Fruit fly (Drosophila melanogaster) whole organism, pupa: ENCODE data around the gene kel.

Experiments used
- CG10348 ChIP-seq: fragments of 200-800 bp; sonication (Bioruptor generic); IDR thresholded peaks from 2 replicates; pipeline ENCODE4 v1.3.6; 2022; ENCODE audit warnings: missing biosample characterization, missing genetic modification characterization
- CG12605 ChIP-seq: fragments of 200-800 bp; sonication (Bioruptor generic); IDR thresholded peaks from 2 replicates; pipeline ENCODE4 v1.3.6; 2022; ENCODE audit warnings: missing biosample characterization, missing genetic modification characterization
- CG13204 ChIP-seq: fragments of 200-800 bp; sonication (Bioruptor generic); optimal IDR thresholded peaks from 2 replicates; lab custom pipeline; 2018; ENCODE audit warnings: missing biosample characterization, mild to moderate bottlenecking, missing genetic modification characterization, moderate library complexity
- CG14655 ChIP-seq: fragments of 200-800 bp; sonication (Bioruptor generic); optimal IDR thresholded peaks from 3 replicates; lab custom pipeline; 2017; ENCODE audit warnings: mild to moderate bottlenecking, missing biosample characterization, missing genetic modification reagents, missing genetic modification characterization
- CG15710 ChIP-seq: fragments of 200-800 bp; sonication (Bioruptor generic); optimal IDR thresholded peaks from 2 replicates; lab custom pipeline; 2018; ENCODE audit warnings: missing biosample characterization, mild to moderate bottlenecking, missing genetic modification characterization, moderate library complexity
- CG17806 ChIP-seq: fragments of 200-800 bp; sonication (Bioruptor generic); optimal IDR thresholded peaks from 2 replicates; lab custom pipeline; 2018; ENCODE audit warnings: missing biosample characterization, mild to moderate bottlenecking, missing genetic modification characterization, moderate library complexity
- CG32121 ChIP-seq: fragments of 200-800 bp; sonication (Bioruptor generic); IDR thresholded peaks from 2 replicates; pipeline ENCODE4 v1.3.6; 2022; ENCODE audit warnings: missing biosample characterization, missing genetic modification characterization
- CG34367 ChIP-seq: fragments of 200-800 bp; sonication (Bioruptor generic); optimal IDR thresholded peaks from 2 replicates; lab custom pipeline; 2018; ENCODE audit warnings: missing biosample characterization, mild to moderate bottlenecking, missing genetic modification characterization
- CG4496 ChIP-seq: fragments of 200-800 bp; sonication (Bioruptor generic); IDR thresholded peaks from 3 replicates; pipeline ENCODE4 v1.3.6; 2022; ENCODE audit warnings: missing biosample characterization, missing genetic modification characterization
- CG8159 ChIP-seq: fragments of 200-800 bp; sonication (Bioruptor generic); optimal IDR thresholded peaks from 3 replicates; lab custom pipeline; 2018; ENCODE audit warnings: missing biosample characterization, mild to moderate bottlenecking, missing genetic modification characterization, moderate library complexity
- CG8301 ChIP-seq: fragments of 200-800 bp; sonication (Bioruptor generic); optimal IDR thresholded peaks from 2 replicates; lab custom pipeline; 2018; ENCODE audit warnings: missing biosample characterization, mild to moderate bottlenecking, missing genetic modification characterization
- CG9948 ChIP-seq: fragments of 200-800 bp; sonication (Bioruptor generic); optimal IDR thresholded peaks from 2 replicates; lab custom pipeline; 2018; ENCODE audit warnings: missing biosample characterization, mild to moderate bottlenecking, missing genetic modification characterization, moderate library complexity
- D1 ChIP-seq: fragments of 200-800 bp; sonication (Bioruptor generic); optimal IDR thresholded peaks from 2 replicates; lab custom pipeline; 2018; ENCODE audit warnings: missing biosample characterization, mild to moderate bottlenecking, missing genetic modification characterization, moderate library complexity
- EcR ChIP-seq: fragments of 200-800 bp; sonication (Bioruptor generic); optimal IDR thresholded peaks from 3 replicates; lab custom pipeline; 2019; ENCODE audit warnings: missing biosample characterization, missing genetic modification characterization, mild to moderate bottlenecking, moderate library complexity, missing genetic modification reagents
- Ets98B ChIP-seq: fragments of 200-800 bp; sonication (Bioruptor generic); IDR thresholded peaks from 2 replicates; pipeline ENCODE4 v1.3.6; 2022; ENCODE audit warnings: missing biosample characterization, missing genetic modification characterization
- Pif1A ChIP-seq: fragments of 200-800 bp; sonication (Bioruptor generic); optimal IDR thresholded peaks from 3 replicates; lab custom pipeline; 2016; ENCODE audit warnings: missing biosample characterization, missing genetic modification characterization
- Pif1B ChIP-seq: fragments of 200-800 bp; sonication (Bioruptor generic); optimal IDR thresholded peaks from 3 replicates; lab custom pipeline; 2016; ENCODE audit warnings: missing biosample characterization, missing genetic modification characterization
- Snoo ChIP-seq: fragments of 200-800 bp; sonication (Bioruptor generic); optimal IDR thresholded peaks from 3 replicates; lab custom pipeline; 2017; ENCODE audit warnings: missing biosample characterization, mild to moderate bottlenecking, missing genetic modification characterization, inconsistent platforms
- fd96Ca ChIP-seq: fragments of 200-800 bp; sonication (Bioruptor generic); IDR thresholded peaks from 3 replicates; pipeline ENCODE4 v1.3.6; 2022; ENCODE audit warnings: missing biosample characterization, missing genetic modification characterization
- gl ChIP-seq: fragments of 200-800 bp; sonication (Bioruptor generic); optimal IDR thresholded peaks from 2 replicates; lab custom pipeline; 2018; ENCODE audit warnings: missing biosample characterization, mild to moderate bottlenecking, missing genetic modification characterization
- rn ChIP-seq: fragments of 200-800 bp; sonication (Bioruptor generic); IDR thresholded peaks from 2 replicates; pipeline ENCODE4 v1.3.6; 2022; ENCODE audit warnings: missing biosample characterization, missing genetic modification characterization

kel gene

dm6 chr2L:18119643-18120042 is 18.2 kb downstream of the kel start, which contains the start of gene CG5758:
Gene CG5758, plus strand, starts transcription at chr2L:18119995.
- TF ChIP-seq CG8159 (peak; percentile 16), CG34367 (tag; lab: Kevin White, UChicago) (no peak), rn (GFP tag; lab: Robert Waterston, UW) (no peak), CG10348 (GFP tag; lab: Robert Waterston, UW) (no peak), EcR (GFP tag; lab: Kevin White, UChicago) (no peak), CG17806 (no peak), Snoo (tag; lab: Kevin White, UChicago) (no peak), Pif1B (GFP tag; lab: Kevin White, UChicago) (peak; percentile 8), Ets98B (peak; percentile 44; the same call in 1 of the 2 replicates), Pif1A (GFP tag; lab: Kevin White, UChicago) (peak; percentile 40), CG15710 (tag; lab: Kevin White, UChicago) (no peak), CG4496 (GFP tag; lab: Robert Waterston, UW) (no peak), CG32121 (GFP tag; lab: Robert Waterston, UW) (no peak)
- TF ChIP-seq, all 21 proteins: peak for 4

- TF ChIP-seq CG13204 (GFP tag; lab: Kevin White, UChicago) = no peak
Observed at dm6 chr2L:18115104-18115503, 22.8 kb downstream of the kel start.

- TF ChIP-seq CG10348 (GFP tag; lab: Robert Waterston, UW) = 0 out of 2 replicates have a peak, but pooled peaks have one; percentile 14
- TF ChIP-seq CG17806 = no peak
Observed at dm6 chr2L:18114176-18114703, 23.6 kb downstream of the kel start, which contains the start of gene CG15152. Gene CG15152, plus strand, starts transcription at chr2L:18114547.

dm6 chr2L:18113079-18113478 is 24.8 kb downstream of the kel start, which contains the start of gene CG44476:
Gene CG44476, minus strand, starts transcription at chr2L:18113179.
- no peak for TF ChIP-seq CG15710 (tag; lab: Kevin White, UChicago)
- no peak for TF ChIP-seq Snoo (tag; lab: Kevin White, UChicago)
- no peak for TF ChIP-seq CG14655 (GFP tag; lab: Kevin White, UChicago)
- TF ChIP-seq CG8159 = no peak
- TF ChIP-seq rn (GFP tag; lab: Robert Waterston, UW) = no peak
- no peak for TF ChIP-seq Pif1A (GFP tag; lab: Kevin White, UChicago)
- no peak for TF ChIP-seq CG34367 (tag; lab: Kevin White, UChicago)
- TF ChIP-seq CG17806 = no peak
- no peak for TF ChIP-seq CG13204 (GFP tag; lab: Kevin White, UChicago)
- no peak for TF ChIP-seq CG8301 (tag; lab: Kevin White, UChicago)

- TF ChIP-seq CG32121 (GFP tag; lab: Robert Waterston, UW) = no peak
- TF ChIP-seq CG15710 (tag; lab: Kevin White, UChicago) = no peak
- TF ChIP-seq CG13204 (GFP tag; lab: Kevin White, UChicago) = no peak
- no peak for TF ChIP-seq rn (GFP tag; lab: Robert Waterston, UW)
- TF ChIP-seq CG8159 = no peak
- TF ChIP-seq EcR (GFP tag; lab: Kevin White, UChicago) = no peak
- no peak for TF ChIP-seq CG12605
- no peak for TF ChIP-seq CG34367 (tag; lab: Kevin White, UChicago)
- no peak for TF ChIP-seq fd96Ca (GFP tag; lab: Robert Waterston, UW)
- TF ChIP-seq Ets98B = no peak
- TF ChIP-seq CG10348 (GFP tag; lab: Robert Waterston, UW) = no peak
- TF ChIP-seq CG8301 (tag; lab: Kevin White, UChicago) = no peak
- TF ChIP-seq CG17806 = no peak
- no peak for TF ChIP-seq gl (tag; lab: Kevin White, UChicago)
- no peak for TF ChIP-seq Pif1B (GFP tag; lab: Kevin White, UChicago)
- no peak for TF ChIP-seq CG9948
- no peak for TF ChIP-seq Pif1A (GFP tag; lab: Kevin White, UChicago)
- no peak for TF ChIP-seq Snoo (tag; lab: Kevin White, UChicago)
Observed at dm6 chr2L:18112435-18112834, 25.4 kb downstream of the kel start.

- TF ChIP-seq CG8159 = no peak
- TF ChIP-seq CG32121 (GFP tag; lab: Robert Waterston, UW) = no peak
- no peak for TF ChIP-seq Snoo (tag; lab: Kevin White, UChicago)
- no peak for TF ChIP-seq Pif1A (GFP tag; lab: Kevin White, UChicago)
- no peak for TF ChIP-seq fd96Ca (GFP tag; lab: Robert Waterston, UW)
- no peak for TF ChIP-seq Pif1B (GFP tag; lab: Kevin White, UChicago)
- TF ChIP-seq rn (GFP tag; lab: Robert Waterston, UW) = no peak
- TF ChIP-seq D1 (tag; lab: Kevin White, UChicago) = no peak
- TF ChIP-seq EcR (GFP tag; lab: Kevin White, UChicago) = no peak
- no peak for TF ChIP-seq Ets98B
- TF ChIP-seq CG12605 = no peak
- TF ChIP-seq CG4496 (GFP tag; lab: Robert Waterston, UW) = no peak
- TF ChIP-seq CG13204 (GFP tag; lab: Kevin White, UChicago) = no peak
- TF ChIP-seq CG15710 (tag; lab: Kevin White, UChicago) = no peak
- TF ChIP-seq CG17806 = no peak
- no peak for TF ChIP-seq CG14655 (GFP tag; lab: Kevin White, UChicago)
- no peak for TF ChIP-seq CG9948
- no peak for TF ChIP-seq CG8301 (tag; lab: Kevin White, UChicago)
- TF ChIP-seq CG34367 (tag; lab: Kevin White, UChicago) = no peak
- TF ChIP-seq gl (tag; lab: Kevin White, UChicago) = no peak
Observed at dm6 chr2L:18096268-18096667, 41.6 kb downstream of the kel start, which contains the start of gene Slc25A46b. Gene Slc25A46b, plus strand, starts transcription at chr2L:18096568.
